Worm (Caenorhabditis elegans) whole organism, late embryonic: ENCODE results near the gene F45D3.2.
A peak's percentile ranks its signal among the peaks of the same experiment; 100 is the strongest.

Experiments used
- C08G9.2 ChIP-seq: sonication (generic microtip); optimal IDR thresholded peaks from 2 replicates; lab custom pipeline; 2016; ENCODE audit warnings: mild to moderate bottlenecking, missing genetic modification characterization, moderate library complexity, missing compliant biosample characterization
- C38D4.7 ChIP-seq: fragments of 200-800 bp; sonication (Bioruptor generic); optimal IDR thresholded peaks from 2 replicates; lab custom pipeline; 2018; ENCODE audit warnings: mild to moderate bottlenecking, missing genetic modification characterization, moderate library complexity, missing compliant biosample characterization
- F13H6.1 ChIP-seq: sonication (generic microtip); optimal IDR thresholded peaks from 2 replicates; lab custom pipeline; 2016; ENCODE audit warnings: missing genetic modification characterization, missing compliant biosample characterization
- K02D7.2 ChIP-seq: sonication (generic microtip); optimal IDR thresholded peaks from 2 replicates; lab custom pipeline; 2017; ENCODE audit warnings: mild to moderate bottlenecking, missing genetic modification characterization, missing compliant biosample characterization
- T23F11.4 ChIP-seq: fragments of 200-800 bp; sonication (Bioruptor generic); optimal IDR thresholded peaks from 2 replicates; lab custom pipeline; 2018; ENCODE audit warnings: mild to moderate bottlenecking, missing genetic modification characterization, missing compliant biosample characterization
- Y22D7AL.16 ChIP-seq: sonication (generic microtip); optimal IDR thresholded peaks from 2 replicates; lab custom pipeline; 2016; ENCODE audit warnings: missing genetic modification characterization, missing compliant biosample characterization
- ceh-18 ChIP-seq: sonication (generic microtip); optimal IDR thresholded peaks from 2 replicates; lab custom pipeline; 2016; ENCODE audit warnings: missing genetic modification characterization, missing compliant biosample characterization
- ceh-19 ChIP-seq: fragments of 200-800 bp; sonication (Bioruptor generic); optimal IDR thresholded peaks from 2 replicates; lab custom pipeline; 2018; ENCODE audit warnings: mild to moderate bottlenecking, missing genetic modification characterization, missing compliant biosample characterization
- ceh-2 ChIP-seq: sonication (generic microtip); optimal IDR thresholded peaks from 2 replicates; lab custom pipeline; 2016; ENCODE audit warnings: missing genotype, missing genetic modification characterization, missing compliant biosample characterization
- ceh-31 ChIP-seq: sonication (generic microtip); optimal IDR thresholded peaks from 2 replicates; lab custom pipeline; 2016; ENCODE audit warnings: missing genetic modification characterization, missing compliant biosample characterization
- ceh-34 ChIP-seq: sonication (generic microtip); optimal IDR thresholded peaks from 2 replicates; lab custom pipeline; 2016; ENCODE audit warnings: mild to moderate bottlenecking, missing genetic modification characterization, missing compliant biosample characterization
- ceh-48 ChIP-seq: sonication (generic microtip); optimal IDR thresholded peaks from 2 replicates; lab custom pipeline; 2016; ENCODE audit warnings: missing genetic modification characterization, inconsistent platforms, missing compliant biosample characterization
- ceh-6 ChIP-seq: fragments of 200-800 bp; sonication (Bioruptor generic); optimal IDR thresholded peaks from 2 replicates; lab custom pipeline; 2018; ENCODE audit warnings: mild to moderate bottlenecking, missing genetic modification characterization, missing compliant biosample characterization
- ceh-9 ChIP-seq: sonication (generic microtip); optimal IDR thresholded peaks from 2 replicates; lab custom pipeline; 2016; ENCODE audit warnings: mild to moderate bottlenecking, missing genetic modification characterization, inconsistent platforms, missing compliant biosample characterization
- che-1 ChIP-seq: sonication (generic microtip); optimal IDR thresholded peaks from 2 replicates; lab custom pipeline; 2016; ENCODE audit warnings: mild to moderate bottlenecking, missing genetic modification characterization, missing compliant biosample characterization
- dmd-4 ChIP-seq: sonication (generic microtip); optimal IDR thresholded peaks from 2 replicates; lab custom pipeline; 2016; ENCODE audit warnings: borderline replicate concordance, missing genetic modification characterization, missing compliant biosample characterization
- elt-2 ChIP-seq: sonication (generic microtip); optimal IDR thresholded peaks from 2 replicates; lab custom pipeline; 2016; ENCODE audit warnings: missing genetic modification reagents, missing genetic modification characterization, missing compliant biosample characterization
- elt-4 ChIP-seq: sonication (generic microtip); optimal IDR thresholded peaks from 2 replicates; lab custom pipeline; 2016; ENCODE audit warnings: missing genetic modification characterization, missing compliant biosample characterization
- fax-1 ChIP-seq: sonication (generic microtip); optimal IDR thresholded peaks from 2 replicates; lab custom pipeline; 2016; ENCODE audit warnings: missing genotype, missing genetic modification characterization, missing compliant biosample characterization
- fkh-6 ChIP-seq: sonication (generic microtip); optimal IDR thresholded peaks from 2 replicates; lab custom pipeline; 2016; ENCODE audit warnings: missing genetic modification characterization, missing compliant biosample characterization
- gmeb-2 ChIP-seq: sonication (generic microtip); optimal IDR thresholded peaks from 2 replicates; lab custom pipeline; 2016; ENCODE audit warnings: missing genetic modification characterization, inconsistent platforms, missing compliant biosample characterization
- hlh-30 ChIP-seq: sonication (generic microtip); optimal IDR thresholded peaks from 2 replicates; lab custom pipeline; 2017; ENCODE audit warnings: antibody characterized with exemption, missing genetic modification characterization, missing compliant biosample characterization; ENCODE audit not compliant: insufficient read depth
- hlh-6 ChIP-seq: sonication (generic microtip); optimal IDR thresholded peaks from 2 replicates; lab custom pipeline; 2016; ENCODE audit warnings: missing genotype, missing genetic modification characterization, missing compliant biosample characterization
- lim-6 ChIP-seq: sonication (generic microtip); optimal IDR thresholded peaks from 2 replicates; lab custom pipeline; 2016; ENCODE audit warnings: missing genetic modification characterization, missing compliant biosample characterization
- lin-11 ChIP-seq: fragments of 200-800 bp; sonication (Bioruptor generic); optimal IDR thresholded peaks from 2 replicates; lab custom pipeline; 2018; ENCODE audit warnings: mild to moderate bottlenecking, missing genetic modification characterization, missing compliant biosample characterization
- madf-2 ChIP-seq: sonication (generic microtip); optimal IDR thresholded peaks from 2 replicates; lab custom pipeline; 2017; ENCODE audit warnings: missing genetic modification characterization, missing compliant biosample characterization
- mec-3 ChIP-seq: sonication (generic microtip); optimal IDR thresholded peaks from 2 replicates; lab custom pipeline; 2016; ENCODE audit warnings: borderline replicate concordance, missing genetic modification characterization, missing compliant biosample characterization
- nfya-1 ChIP-seq: sonication (generic microtip); optimal IDR thresholded peaks from 2 replicates; lab custom pipeline; 2017; ENCODE audit warnings: missing genetic modification characterization, mild to moderate bottlenecking, missing compliant biosample characterization, antibody characterized with exemption, moderate library complexity
- nhr-11 ChIP-seq: fragments of 150-350 bp; optimal IDR thresholded peaks from 2 replicates; lab custom pipeline; 2014; ENCODE audit warnings: missing biosample characterization, missing genetic modification characterization
- odd-2 ChIP-seq: sonication (generic microtip); optimal IDR thresholded peaks from 2 replicates; lab custom pipeline; 2017; ENCODE audit warnings: antibody characterized with exemption, mild to moderate bottlenecking, missing genetic modification characterization, missing compliant biosample characterization
- pag-3 ChIP-seq: sonication (generic microtip); optimal IDR thresholded peaks from 2 replicates; lab custom pipeline; 2016; ENCODE audit warnings: missing compliant biosample characterization, missing genetic modification characterization, borderline replicate concordance
- pat-9 ChIP-seq: fragments of 200-800 bp; sonication (Bioruptor generic); optimal IDR thresholded peaks from 2 replicates; lab custom pipeline; 2018; ENCODE audit warnings: mild to moderate bottlenecking, missing genetic modification characterization, moderate library complexity, missing compliant biosample characterization
- pqm-1 ChIP-seq: sonication (generic microtip); optimal IDR thresholded peaks from 2 replicates; lab custom pipeline; 2016; ENCODE audit warnings: missing genetic modification characterization, missing compliant biosample characterization
- pros-1 ChIP-seq: fragments of 150-350 bp; optimal IDR thresholded peaks from 2 replicates; lab custom pipeline; 2014; ENCODE audit warnings: missing biosample characterization, missing genetic modification reagents, missing genetic modification characterization
- ref-2 ChIP-seq: sonication (generic microtip); optimal IDR thresholded peaks from 2 replicates; lab custom pipeline; 2016; ENCODE audit warnings: missing genetic modification characterization, missing compliant biosample characterization
- sdc-2 ChIP-seq: sonication (generic microtip); optimal IDR thresholded peaks from 2 replicates; lab custom pipeline; 2016; ENCODE audit warnings: missing genotype, missing genetic modification characterization, missing compliant biosample characterization
- syd-9 ChIP-seq: sonication (generic microtip); optimal IDR thresholded peaks from 2 replicates; lab custom pipeline; 2016; ENCODE audit warnings: mild to moderate bottlenecking, missing genetic modification characterization, moderate library complexity, missing compliant biosample characterization
- tbx-2 ChIP-seq: sonication (generic microtip); optimal IDR thresholded peaks from 2 replicates; lab custom pipeline; 2016; ENCODE audit warnings: missing genetic modification characterization, missing compliant biosample characterization
- tbx-7 ChIP-seq: sonication (generic microtip); optimal IDR thresholded peaks from 2 replicates; lab custom pipeline; 2016; ENCODE audit warnings: missing genotype, missing genetic modification characterization, missing compliant biosample characterization
- ttx-3 ChIP-seq: sonication (generic microtip); optimal IDR thresholded peaks from 2 replicates; lab custom pipeline; 2016; ENCODE audit warnings: missing genetic modification reagents, missing genetic modification characterization, missing compliant biosample characterization
- unc-42 ChIP-seq: sonication (generic microtip); optimal IDR thresholded peaks from 2 replicates; lab custom pipeline; 2016; ENCODE audit warnings: missing genotype, missing genetic modification characterization, missing compliant biosample characterization
- unc-55 ChIP-seq: sonication (generic microtip); optimal IDR thresholded peaks from 2 replicates; lab custom pipeline; 2017; ENCODE audit warnings: missing biosample characterization, missing genetic modification reagents, missing genetic modification characterization
- zip-5 ChIP-seq: sonication (generic microtip); optimal IDR thresholded peaks from 2 replicates; lab custom pipeline; 2016; ENCODE audit warnings: missing genetic modification characterization, missing compliant biosample characterization

Gene F45D3.2

DNA sequence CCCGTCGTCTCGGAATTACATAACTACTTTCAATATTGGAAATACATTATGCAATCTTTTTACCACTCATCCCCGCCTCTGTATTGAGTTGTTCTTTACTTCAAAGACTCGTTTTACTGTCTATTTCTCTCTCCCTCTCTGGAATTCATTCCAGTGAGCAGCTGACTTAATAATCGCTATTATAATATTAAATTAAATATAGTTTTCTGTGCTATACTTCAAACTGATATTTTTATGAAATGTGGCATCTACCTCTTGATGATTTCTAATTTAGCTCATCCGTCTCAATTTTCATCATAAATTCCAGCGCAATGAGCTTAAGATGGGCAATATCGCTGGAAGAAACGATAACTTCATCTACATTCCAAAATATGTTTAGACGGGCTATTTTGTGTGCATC, 37.3 kb upstream of the F45D3.2 start, which contains the start of gene T28H10.1:
Gene T28H10.1 (plus strand): TSS at position 301 of the 400 bp plus-strand sequence.
- TF ChIP-seq ceh-34 (no peak), ceh-19 (GFP tag; lab: Kevin White, UChicago) (no peak), mec-3 (tag; lab: Kevin White, UChicago) (no peak), hlh-30 (tag; lab: Kevin White, UChicago) (no peak), ceh-31 (tag; lab: Kevin White, UChicago) (no peak), unc-55 (no peak), pros-1 (tag; lab: Kevin White, UChicago) (no peak), ceh-2 (tag; lab: Kevin White, UChicago) (no peak), C38D4.7 (GFP tag; lab: Kevin White, UChicago) (no peak), elt-2 (tag; lab: Kevin White, UChicago) (no peak), nhr-11 (no peak), tbx-7 (tag; lab: Kevin White, UChicago) (no peak), pat-9 (tag; lab: Kevin White, UChicago) (no peak)
- TF ChIP-seq, all 69 proteins: peak for 0

ce11 chrV:12505730-12506129, 35.1 kb upstream of the F45D3.2 start:
- TF ChIP-seq lin-11 (tag; lab: Kevin White, UChicago) = no peak
- peak; percentile 50 for TF ChIP-seq nfya-1
- TF ChIP-seq, all 69 proteins: peak for 1

ce11 chrV:12506185-12506584, 34.7 kb upstream of the F45D3.2 start, which contains the start of gene nlp-46:
TSS of gene nlp-46 (minus strand) at chrV:12506285.
- TF ChIP-seq ttx-3 (tag; lab: Kevin White, UChicago) (no peak), ceh-18 (tag; lab: Kevin White, UChicago) (no peak), odd-2 (no peak), F13H6.1 (tag; lab: Kevin White, UChicago) (no peak), elt-4 (tag; lab: Kevin White, UChicago) (no peak), ref-2 (tag; lab: Kevin White, UChicago) (no peak), ceh-2 (tag; lab: Kevin White, UChicago) (no peak), ceh-31 (tag; lab: Kevin White, UChicago) (no peak), ceh-48 (tag; lab: Kevin White, UChicago) (no peak), lim-6 (tag; lab: Kevin White, UChicago) (no peak), mec-3 (tag; lab: Kevin White, UChicago) (no peak)

DNA sequence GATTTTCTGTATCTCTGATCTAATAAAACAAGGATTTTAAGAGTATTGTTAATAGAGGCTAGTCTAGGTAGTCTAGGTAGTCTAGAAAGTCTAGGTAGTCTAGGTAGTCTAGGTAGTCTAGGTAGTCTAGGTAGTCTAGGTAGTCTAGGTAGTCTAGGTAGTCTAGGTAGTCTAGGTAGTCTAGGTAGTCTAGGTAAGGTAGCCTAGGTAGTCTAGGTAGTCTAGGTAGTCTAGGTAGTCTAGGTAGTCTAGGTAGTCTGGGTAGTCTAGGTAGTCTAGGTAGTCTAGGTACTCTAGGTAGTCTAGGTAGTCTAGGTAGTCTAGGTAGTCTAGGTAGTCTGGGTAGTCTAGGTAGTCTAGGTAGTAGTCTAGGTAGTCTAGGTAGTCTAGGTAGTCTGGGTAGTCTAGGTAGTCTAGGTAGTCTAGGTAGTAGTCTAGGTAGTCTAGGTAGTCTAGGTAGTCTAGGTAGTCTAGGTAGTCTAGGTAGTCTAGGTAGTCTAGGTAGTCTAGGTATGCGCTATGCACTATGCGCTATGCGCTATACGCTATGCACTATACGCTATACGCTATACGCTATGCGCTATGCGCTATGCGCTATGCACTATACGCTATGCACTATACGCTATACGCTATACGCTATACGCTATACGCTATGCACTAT, 30.8 kb upstream of the F45D3.2 start:
- TF ChIP-seq ceh-34 = peak; percentile 13
- peak; percentile 50 for TF ChIP-seq sdc-2
- peak; percentile 65 for TF ChIP-seq tbx-2
- TF ChIP-seq ceh-6 = peak; percentile 70
- TF ChIP-seq T23F11.4 (GFP tag; lab: Kevin White, UChicago) = peak; percentile 64
- TF ChIP-seq pag-3 (tag; lab: Kevin White, UChicago) = peak; percentile 87
- peak; percentile 42 for TF ChIP-seq K02D7.2 (tag; lab: Kevin White, UChicago)
- TF ChIP-seq ceh-18 (tag; lab: Kevin White, UChicago) = peak; percentile 39
- peak; percentile 92 for TF ChIP-seq hlh-6 (tag; lab: Kevin White, UChicago)
- peak; percentile 49 for TF ChIP-seq Y22D7AL.16
- peak; percentile 69 for TF ChIP-seq pat-9 (tag; lab: Kevin White, UChicago)
- TF ChIP-seq ref-2 (tag; lab: Kevin White, UChicago) = peak; percentile 89
- TF ChIP-seq unc-42 (tag; lab: Kevin White, UChicago) = peak; percentile 68
- TF ChIP-seq gmeb-2 (tag; lab: Kevin White, UChicago) = peak; percentile 60
- peak; percentile 89 for TF ChIP-seq fkh-6 (tag; lab: Kevin White, UChicago)
- TF ChIP-seq fax-1 (tag; lab: Kevin White, UChicago) = peak; percentile 38
- TF ChIP-seq F13H6.1 (tag; lab: Kevin White, UChicago) = peak; percentile 34
- peak; percentile 86 for TF ChIP-seq pqm-1 (tag; lab: Kevin White, UChicago)
- TF ChIP-seq C08G9.2 (tag; lab: Kevin White, UChicago) = peak; percentile 81
- peak; percentile 94 for TF ChIP-seq elt-4 (tag; lab: Kevin White, UChicago)
- TF ChIP-seq dmd-4 (tag; lab: Kevin White, UChicago) = peak; percentile 84
- peak; percentile 82 for TF ChIP-seq madf-2
- peak; percentile 47 for TF ChIP-seq ceh-19 (GFP tag; lab: Kevin White, UChicago)
- TF ChIP-seq syd-9 (tag; lab: Kevin White, UChicago) = peak; percentile 63
- TF ChIP-seq ceh-9 (tag; lab: Kevin White, UChicago) = peak; percentile 35
- TF ChIP-seq che-1 (tag; lab: Kevin White, UChicago) = peak; percentile 68
- TF ChIP-seq zip-5 (tag; lab: Kevin White, UChicago) = peak; percentile 28
- peak; percentile 7 for TF ChIP-seq ceh-31 (tag; lab: Kevin White, UChicago)
- peak; percentile 61 for TF ChIP-seq lin-11 (tag; lab: Kevin White, UChicago)
- peak; percentile 99 for TF ChIP-seq mec-3 (tag; lab: Kevin White, UChicago)
- peak; percentile 80 for TF ChIP-seq C38D4.7 (GFP tag; lab: Kevin White, UChicago)
